Worm (Caenorhabditis elegans): ENCODE measurements around the gene D1022.9.

DNA sequence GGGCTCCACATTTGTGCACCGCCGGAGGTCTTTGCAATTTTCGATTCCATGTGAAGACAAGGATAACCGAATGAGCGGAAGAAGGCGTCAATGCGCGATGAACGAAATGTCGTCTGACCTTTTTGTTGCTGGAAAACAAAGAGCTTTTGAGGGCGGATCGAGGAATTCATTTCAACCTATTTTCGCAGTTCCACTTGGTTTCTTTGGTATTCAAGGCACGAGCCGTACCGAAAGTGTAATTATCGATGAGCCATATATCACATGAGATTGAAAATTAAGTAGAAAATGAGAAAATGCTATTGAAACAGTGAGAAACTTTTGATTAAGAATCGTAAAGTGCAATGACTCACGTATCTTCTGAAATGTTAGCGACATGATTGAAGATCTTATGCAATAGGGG, 29.7 kb upstream of the D1022.9 start, which contains the start of gene glb-9:
- TF ChIP-seq ceh-14 (tag; optimal IDR thresholded peaks at IDR 0.05) (no peak), F13H6.1 (tag; optimal IDR thresholded peaks at IDR 0.05) (no peak), rnt-1 (tag; optimal IDR thresholded peaks at IDR 0.05) (no peak), odd-2 (tag; optimal IDR thresholded peaks at IDR 0.05) (no peak), nfya-1 (tag; optimal IDR thresholded peaks at IDR 0.05) (no peak), hlh-30 (tag; optimal IDR thresholded peaks at IDR 0.05; ENCODE audit: insufficient read depth) (no peak), nhr-11 (tag; optimal IDR thresholded peaks at IDR 0.05) (no peak), ceh-30 (tag; optimal IDR thresholded peaks at IDR 0.05) (no peak)

Data from whole organism, late embryonic.